Worm (Caenorhabditis elegans) whole organism, early embryonic: Measurements from ENCODE around the gene Y45F10C.6.

ENCODE experiments used
- B0310.2 ChIP-seq: sonication (generic microtip); optimal IDR thresholded peaks from 2 replicates; lab custom pipeline; 2016; ENCODE audit warnings: mild to moderate bottlenecking, missing genetic modification characterization, missing compliant biosample characterization
- F13C5.2 ChIP-seq: sonication (generic microtip); optimal IDR thresholded peaks from 2 replicates; lab custom pipeline; 2017; ENCODE audit warnings: mild to moderate bottlenecking, missing genetic modification characterization, inconsistent platforms, missing compliant biosample characterization
- ama-1 ChIP-seq: fragments of 150-350 bp; optimal IDR thresholded peaks from 2 replicates; lab custom pipeline; 2014
- ceh-13 ChIP-seq: fragments of 200-800 bp; sonication (Bioruptor generic); optimal IDR thresholded peaks from 2 replicates; lab custom pipeline; 2018; ENCODE audit warnings: mild to moderate bottlenecking, missing genetic modification characterization, missing compliant biosample characterization
- ets-7 ChIP-seq: sonication (generic microtip); optimal IDR thresholded peaks from 2 replicates; lab custom pipeline; 2016; ENCODE audit warnings: missing genotype, missing genetic modification characterization, missing compliant biosample characterization
- flt-1 ChIP-seq: fragments of 200-800 bp; sonication (Bioruptor generic); IDR thresholded peaks from 2 replicates; pipeline ENCODE4 v1.3.6; 2022; ENCODE audit warnings: missing genetic modification characterization, missing compliant biosample characterization
- hmg-4 ChIP-seq: fragments of 200-800 bp; sonication (Bioruptor generic); optimal IDR thresholded peaks from 2 replicates; lab custom pipeline; 2018; ENCODE audit warnings: mild to moderate bottlenecking, missing genetic modification characterization, missing compliant biosample characterization
- pes-1 ChIP-seq: fragments of 200-800 bp; sonication (Bioruptor generic); IDR thresholded peaks from 2 replicates; pipeline ENCODE4 v1.3.6; 2022; ENCODE audit warnings: missing genetic modification reagents, missing genetic modification characterization, missing compliant biosample characterization
- tbx-11 ChIP-seq: fragments of 200-800 bp; sonication (Bioruptor generic); IDR thresholded peaks from 2 replicates; pipeline ENCODE4 v1.3.6; 2022; ENCODE audit warnings: missing genetic modification characterization, missing compliant biosample characterization
- tra-4 ChIP-seq: sonication (generic microtip); optimal IDR thresholded peaks from 2 replicates; lab custom pipeline; 2017; ENCODE audit warnings: missing genetic modification characterization, missing compliant biosample characterization

- TF ChIP-seq ets-7, result no peak
- TF ChIP-seq hmg-4 (GFP tag; lab: Kevin White, UChicago), result no peak
- TF ChIP-seq ama-1 (lab: Kevin White, UChicago), result no peak
- TF ChIP-seq flt-1, result no peak
- TF ChIP-seq ceh-13, result no peak
- TF ChIP-seq B0310.2, result no peak
- TF ChIP-seq tbx-11 (GFP tag; lab: Robert Waterston, UW), result no peak
- TF ChIP-seq tra-4, result no peak
- no peak for TF ChIP-seq pes-1 (GFP tag; lab: Robert Waterston, UW)
- TF ChIP-seq F13C5.2 (tag; lab: Kevin White, UChicago), result no peak
These were observed 3.0 kb upstream of the Y45F10C.6 start, which contains the start of gene C08F11.10 for ce11 chrIV:13649126-13649525.
